Worm (Caenorhabditis elegans): ENCODE results near the gene swsn-4.
A peak's percentile ranks its signal among the peaks of the same experiment; 100 is the strongest.
"Not testable (repeated sequence)": the region's sequence is repeated elsewhere in the genome, so short reads cannot be mapped to it uniquely, and the experiment has no call there.

DNA sequence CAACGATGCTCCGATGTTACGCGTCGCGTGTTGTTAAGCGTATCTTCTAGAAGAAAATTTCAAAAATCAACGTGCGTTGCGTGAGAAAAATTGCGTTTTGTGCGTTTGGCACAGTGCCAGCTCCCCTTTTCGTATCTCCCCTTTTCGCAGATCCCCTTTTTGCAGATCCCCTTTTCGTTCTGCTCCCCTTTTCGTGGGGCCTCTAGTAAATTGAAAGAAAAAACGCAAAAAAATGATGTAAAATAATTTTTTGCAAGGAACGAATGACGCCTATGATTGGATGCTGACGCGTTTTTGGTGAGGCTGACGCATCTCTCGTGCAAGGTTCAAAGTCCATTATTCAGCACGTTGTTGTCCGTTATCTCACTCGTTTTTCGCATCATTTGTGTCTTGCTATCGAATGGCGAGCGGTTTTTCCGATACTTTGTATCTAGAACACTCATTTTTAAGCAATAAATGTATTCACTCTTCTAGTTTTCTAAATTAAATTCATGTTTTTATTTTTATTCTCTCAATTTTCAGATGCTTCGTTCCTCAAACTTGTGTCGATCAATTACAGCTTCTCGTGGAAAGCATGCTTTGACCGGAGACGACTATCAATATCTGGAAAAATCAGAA, 53.4 kb downstream of the swsn-4 start, which contains the start of gene cpt-2:
- TF ChIP-seq fos-1, nhr-237, nhr-76 (tag; optimal IDR thresholded peaks at IDR 0.05): not testable (repeated sequence)
- TF ChIP-seq ctbp-1 (GFP tag; IDR thresholded peaks at IDR 0.05): peak; percentile 91
- TF ChIP-seq nhr-28 (tag; optimal IDR thresholded peaks at IDR 0.05): peak; percentile 96
- peak; percentile 74 for TF ChIP-seq F37D6.2 (tag; optimal IDR thresholded peaks at IDR 0.05)
- TF ChIP-seq nhr-42 (GFP tag; IDR thresholded peaks at IDR 0.05): peak; percentile 87
